Fruit fly (Drosophila melanogaster) S2 (cell line): ENCODE measurements around the gene CG43133.

Source experiments
- CG8478 ChIP-seq: fragments of >200 bp; optimal IDR thresholded peaks from 2 replicates; lab custom pipeline; 2018
- CTCF ChIP-seq, 2 experiments: fragments of >200 bp; optimal IDR thresholded peaks; 2 replicates each; lab custom pipeline; 2018

CG43133 gene

DNA sequence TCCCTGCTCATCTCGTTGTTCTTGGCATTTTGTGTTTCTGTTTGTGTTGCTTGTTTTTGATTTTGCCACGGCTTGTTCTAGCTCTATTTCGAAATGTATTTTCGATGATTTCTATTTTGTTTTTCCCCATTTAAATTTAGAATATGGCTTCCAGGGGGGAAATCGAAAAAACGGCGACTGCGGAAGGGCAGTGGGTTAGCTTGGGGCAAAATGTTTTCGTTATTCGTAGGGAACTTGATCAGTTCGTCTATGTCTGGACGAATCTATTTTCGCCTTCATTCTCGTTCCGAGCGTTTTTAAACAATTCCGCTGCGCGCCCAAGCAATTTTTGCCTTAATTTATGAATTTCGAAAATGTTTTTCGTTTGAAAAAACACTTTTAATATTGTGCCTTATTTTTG is 11.5 kb downstream of the CG43133 start:
- no peak for TF ChIP-seq CG8478 (lab: Kevin White, UChicago)
- TF ChIP-seq CTCF (optimal IDR thresholded peaks at IDR 0.05; lab: Kevin White, UChicago), result no peak

DNA sequence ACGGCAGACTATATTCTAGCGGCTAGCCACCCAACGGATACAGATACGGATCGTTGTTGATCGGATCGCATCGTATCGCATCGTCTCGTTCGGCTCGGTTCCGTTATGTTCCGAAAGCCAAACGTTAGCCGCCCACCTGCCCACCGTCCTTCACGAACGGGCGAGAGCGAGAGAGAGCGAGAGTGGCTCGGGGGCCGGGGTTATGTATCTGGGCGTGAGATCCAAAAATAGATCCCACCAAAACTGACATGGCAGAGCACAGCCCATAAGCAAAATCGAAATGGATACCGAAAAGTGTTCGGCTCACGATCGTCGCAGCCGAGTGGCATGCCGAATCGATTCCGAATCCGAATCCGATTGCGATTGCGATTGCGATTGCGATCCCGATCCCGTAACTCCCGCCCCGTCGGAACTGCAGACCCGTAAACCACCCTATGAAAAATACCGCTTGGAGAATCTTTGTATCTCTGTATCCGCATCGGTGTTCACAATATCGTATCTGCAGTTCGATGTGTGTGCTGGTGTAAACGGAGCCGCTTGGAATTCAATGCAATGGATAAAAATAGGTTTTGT is 13.1 kb downstream of the CG43133 start, which contains the start of gene wupA:
wupA (minus strand) TSS at position 112 of the 573 bp plus-strand sequence.
- no peak for TF ChIP-seq CG8478 (lab: Kevin White, UChicago)
- TF ChIP-seq CTCF (optimal IDR thresholded peaks at IDR 0.05; lab: Kevin White, UChicago), result no peak

DNA sequence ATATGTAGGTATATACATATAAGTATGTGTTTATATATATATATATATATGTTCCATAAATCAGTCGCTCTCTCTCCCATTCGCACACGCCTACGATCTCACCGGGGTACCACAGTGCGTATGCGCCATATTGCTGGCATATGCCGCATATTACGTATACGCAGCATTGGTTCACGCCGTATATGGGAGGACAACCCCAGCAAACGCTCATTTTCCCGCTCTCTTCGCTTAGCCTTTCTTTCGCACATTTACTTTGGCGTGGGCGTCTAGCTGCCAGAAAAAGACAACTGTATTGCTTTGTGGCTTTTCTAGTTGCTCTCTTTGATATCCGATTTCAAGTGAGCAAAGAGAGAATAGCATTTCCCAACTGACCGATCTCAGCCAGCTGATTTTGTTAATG is 15.2 kb downstream of the CG43133 start:
- TF ChIP-seq CTCF (optimal IDR thresholded peaks at IDR 0.05; lab: Kevin White, UChicago) (no peak), CG8478 (lab: Kevin White, UChicago) (no peak)

DNA sequence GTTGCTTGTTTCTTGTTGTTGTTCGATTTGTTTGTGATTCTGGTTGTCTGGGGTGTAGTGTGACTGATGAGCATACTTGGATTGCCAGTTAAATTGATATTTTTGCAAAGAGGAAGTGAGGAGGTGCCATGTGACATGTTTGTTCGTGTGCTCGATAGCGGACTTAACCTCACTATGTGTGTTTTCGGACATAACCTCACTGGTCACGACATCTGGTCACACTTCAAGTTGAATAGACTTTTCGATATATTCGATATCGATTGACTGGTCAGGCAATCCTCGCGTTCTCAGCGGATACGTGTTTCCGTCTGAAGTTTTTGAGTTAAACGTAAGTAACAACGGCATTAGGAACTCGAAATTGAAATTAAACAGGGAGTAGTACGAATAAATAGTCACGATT is 21.3 kb downstream of the CG43133 start:
- no peak for TF ChIP-seq CTCF (optimal IDR thresholded peaks at IDR 0.05; lab: Kevin White, UChicago)
- no peak for TF ChIP-seq CG8478 (lab: Kevin White, UChicago)

- TF ChIP-seq CG8478 (lab: Kevin White, UChicago), result no peak
- TF ChIP-seq CTCF (optimal IDR thresholded peaks at IDR 0.05; lab: Kevin White, UChicago), result no peak
Measured at dm6 chrX:18106686-18107085, 23.3 kb downstream of the CG43133 start.

DNA sequence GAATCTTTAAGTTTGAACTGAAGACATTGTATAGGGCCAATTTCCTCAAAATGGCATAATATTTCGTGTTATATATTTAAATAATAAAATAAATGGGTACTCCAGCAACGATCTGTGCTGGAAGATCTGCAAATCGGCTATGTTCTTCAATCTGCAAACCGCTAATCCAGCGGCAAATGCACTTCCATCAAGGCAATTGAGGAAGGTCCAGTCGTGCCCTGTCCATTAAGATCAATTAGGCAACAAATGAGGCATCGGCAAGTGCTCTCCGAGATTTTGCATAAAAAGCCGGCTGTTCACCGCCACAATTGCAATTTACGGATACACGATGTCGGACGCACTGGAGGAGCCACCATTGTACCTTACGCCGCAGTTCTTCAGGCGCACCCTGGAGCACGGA is 26.6 kb downstream of the CG43133 start, which contains the start of gene CG7135:
CG7135 (plus strand) TSS at position 301 of the 400 bp plus-strand sequence.
- TF ChIP-seq CTCF (optimal IDR thresholded peaks at IDR 0.05; lab: Kevin White, UChicago) (no peak), CG8478 (lab: Kevin White, UChicago) (no peak)

- TF ChIP-seq CG8478 (lab: Kevin White, UChicago) (no peak), CTCF (optimal IDR thresholded peaks at IDR 0.05; lab: Kevin White, UChicago) (no peak)
Measured at dm6 chrX:18101778-18102177, 28.2 kb downstream of the CG43133 start, which contains the start of gene Taf8. TSS of gene Taf8 (plus strand) at chrX:18101970.

dm6 chrX:18101098-18101711 is 28.8 kb downstream of the CG43133 start, which contains the start of gene Mvb12:
TSS of gene Mvb12 (minus strand) at chrX:18101314.
- TF ChIP-seq CG8478 (lab: Kevin White, UChicago), result no peak
- TF ChIP-seq CTCF (optimal IDR thresholded peaks at IDR 0.05; lab: Kevin White, UChicago), result no peak

- no peak for TF ChIP-seq CTCF (optimal IDR thresholded peaks at IDR 0.05; lab: Kevin White, UChicago)
- TF ChIP-seq CG8478 (lab: Kevin White, UChicago), result no peak
Measured at dm6 chrX:18100146-18100669, 29.8 kb downstream of the CG43133 start.

dm6 chrX:18094747-18095352 is 35.1 kb downstream of the CG43133 start:
- TF ChIP-seq CG8478 (lab: Kevin White, UChicago) (no peak), CTCF (optimal IDR thresholded peaks at IDR 0.05; lab: Kevin White, UChicago) (no peak)

DNA sequence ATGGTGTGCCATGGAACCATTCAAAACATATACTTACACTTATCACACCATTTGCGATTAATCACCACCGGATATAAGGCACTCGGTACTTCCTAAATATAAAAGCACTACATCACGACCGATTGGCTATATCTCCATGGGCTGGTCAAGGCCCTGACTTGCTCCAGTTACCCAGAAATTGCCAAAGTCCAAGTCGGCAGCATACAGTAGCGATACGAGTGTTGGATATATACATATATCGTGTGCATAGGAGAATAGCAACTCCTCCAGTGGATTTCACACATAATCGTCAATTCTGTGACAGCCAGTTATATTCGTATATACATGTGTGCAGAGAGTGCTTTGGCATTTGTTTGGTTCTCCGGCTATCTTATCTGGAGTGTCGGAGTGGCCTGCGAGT is 35.8 kb downstream of the CG43133 start:
- TF ChIP-seq CG8478 (lab: Kevin White, UChicago) (no peak), CTCF (optimal IDR thresholded peaks at IDR 0.05; lab: Kevin White, UChicago) (no peak)

- TF ChIP-seq CTCF (optimal IDR thresholded peaks at IDR 0.05; lab: Kevin White, UChicago) (no peak), CG8478 (lab: Kevin White, UChicago) (no peak)
Measured at dm6 chrX:18092810-18093222, 37.2 kb downstream of the CG43133 start, which contains the start of gene RhoGAP16F. TSS of gene RhoGAP16F (plus strand) at chrX:18093145.

- TF ChIP-seq CTCF (optimal IDR thresholded peaks at IDR 0.05; lab: Kevin White, UChicago), result no peak
- TF ChIP-seq CG8478 (lab: Kevin White, UChicago), result no peak
Measured at dm6 chrX:18092126-18092525, 37.9 kb downstream of the CG43133 start.

DNA sequence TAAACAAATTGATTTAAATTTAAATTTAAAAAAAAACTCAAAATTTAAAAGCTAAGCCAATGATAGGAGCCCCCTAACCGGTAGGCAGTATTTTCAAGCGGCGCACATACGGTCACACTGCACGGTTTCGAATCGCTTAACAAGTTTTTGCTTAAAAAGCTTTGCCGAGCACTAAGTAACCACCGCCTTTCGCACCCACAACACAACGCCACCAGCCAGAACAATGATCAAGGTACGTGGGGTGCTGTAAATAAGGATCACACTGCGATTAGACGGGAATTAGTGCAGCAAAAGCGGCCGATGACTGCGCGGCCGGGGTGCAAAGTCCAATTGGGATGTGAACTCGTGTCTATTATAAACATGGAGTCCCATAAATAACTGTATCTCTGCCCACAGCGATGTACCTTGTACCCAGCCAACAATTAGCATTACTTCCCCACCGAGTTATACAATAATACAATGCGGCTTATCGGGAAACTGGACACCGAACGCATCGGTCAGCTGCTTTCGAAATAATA is 38.8 kb downstream of the CG43133 start, which contains the start of gene scu:
scu (plus strand) TSS at position 101 of the 518 bp plus-strand sequence.
- TF ChIP-seq CG8478 (lab: Kevin White, UChicago) (no peak), CTCF (optimal IDR thresholded peaks at IDR 0.05; lab: Kevin White, UChicago) (no peak)

DNA sequence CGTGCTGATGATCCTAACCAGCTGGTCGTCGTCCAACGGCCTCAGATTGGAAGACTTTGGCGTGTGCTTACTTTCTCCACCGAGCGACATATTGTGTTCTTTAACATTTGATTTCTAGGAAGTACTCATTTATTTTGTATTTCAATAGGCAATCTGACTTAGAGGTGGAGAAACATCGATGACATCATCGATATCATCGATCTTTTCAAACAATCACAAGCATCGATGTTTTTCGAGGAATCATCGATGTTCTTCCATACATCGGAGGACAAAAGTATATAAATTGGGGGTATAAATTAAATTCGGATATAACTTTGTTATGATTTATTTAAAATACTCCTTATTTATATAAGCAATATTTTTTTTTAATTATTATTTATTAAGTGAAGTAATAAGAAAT is 39.6 kb downstream of the CG43133 start, which contains the start of gene Swt1:
Swt1 (minus strand) TSS at position 177 of the 400 bp plus-strand sequence.
- no peak for TF ChIP-seq CG8478 (lab: Kevin White, UChicago)
- TF ChIP-seq CTCF (optimal IDR thresholded peaks at IDR 0.05; lab: Kevin White, UChicago), result no peak
